Fruit fly (Drosophila melanogaster) whole organism, embryonic: ENCODE data around the gene TfIIA-S.

Experiments used
- BEAF-32 ChIP-seq: fragments of 200-800 bp; sonication (Bioruptor generic); optimal IDR thresholded peaks from 3 replicates; lab custom pipeline; 2017; ENCODE audit warnings: missing biosample characterization, missing genetic modification characterization, mild to moderate bottlenecking, moderate library complexity, missing genetic modification reagents
- CG11504 ChIP-seq: fragments of 200-800 bp; sonication (Bioruptor generic); optimal IDR thresholded peaks from 3 replicates; lab custom pipeline; 2019; ENCODE audit warnings: missing biosample characterization, mild to moderate bottlenecking, missing genetic modification characterization, moderate library complexity
- CG13287 ChIP-seq: fragments of 200-800 bp; sonication (Bioruptor generic); IDR thresholded peaks from 2 replicates; pipeline ENCODE4 v1.3.6; 2022; ENCODE audit warnings: missing biosample characterization, missing genetic modification characterization; ENCODE audit not compliant: partially characterized antibody
- CG13775 ChIP-seq: fragments of 200-800 bp; sonication (Bioruptor generic); optimal IDR thresholded peaks from 3 replicates; lab custom pipeline; 2017; ENCODE audit warnings: missing biosample characterization, mild to moderate bottlenecking, missing genetic modification characterization
- CG15011 ChIP-seq: fragments of 200-800 bp; sonication (Bioruptor generic); optimal IDR thresholded peaks from 3 replicates; lab custom pipeline; 2018; ENCODE audit warnings: missing biosample characterization, mild to moderate bottlenecking, missing genetic modification characterization
- CG15269 ChIP-seq: fragments of 200-800 bp; sonication (Bioruptor generic); optimal IDR thresholded peaks from 2 replicates; lab custom pipeline; 2018; ENCODE audit warnings: missing biosample characterization, mild to moderate bottlenecking, missing genetic modification characterization, moderate library complexity
- CG1529 ChIP-seq: fragments of 200-800 bp; sonication (Bioruptor generic); optimal IDR thresholded peaks from 3 replicates; lab custom pipeline; 2018; ENCODE audit warnings: missing biosample characterization, missing genetic modification characterization
- CG15514 ChIP-seq: fragments of 200-800 bp; sonication (Bioruptor generic); optimal IDR thresholded peaks from 3 replicates; lab custom pipeline; 2017; ENCODE audit warnings: missing biosample characterization, missing genetic modification characterization, mild to moderate bottlenecking, moderate library complexity, missing genetic modification reagents
- CG15601 ChIP-seq: fragments of 200-800 bp; sonication (Bioruptor generic); optimal IDR thresholded peaks from 3 replicates; lab custom pipeline; 2019; ENCODE audit warnings: missing biosample characterization, mild to moderate bottlenecking, missing genetic modification characterization, moderate library complexity
- CG17359 ChIP-seq: fragments of 200-800 bp; sonication (Bioruptor generic); optimal IDR thresholded peaks from 3 replicates; lab custom pipeline; 2018; ENCODE audit warnings: missing biosample characterization, mild to moderate bottlenecking, missing genetic modification characterization, moderate library complexity
- CG17361 ChIP-seq: fragments of 200-800 bp; sonication (Bioruptor generic); IDR thresholded peaks from 3 replicates; pipeline ENCODE4 v1.3.6; 2022; ENCODE audit warnings: missing biosample characterization, missing genetic modification characterization
- CG17568 ChIP-seq: fragments of 200-800 bp; sonication (Bioruptor generic); optimal IDR thresholded peaks from 2 replicates; lab custom pipeline; 2018; ENCODE audit warnings: missing biosample characterization, mild to moderate bottlenecking, missing genetic modification characterization, moderate library complexity
- CG17802 ChIP-seq: fragments of 200-800 bp; sonication (Bioruptor generic); optimal IDR thresholded peaks from 2 replicates; lab custom pipeline; 2018; ENCODE audit warnings: missing biosample characterization, mild to moderate bottlenecking, missing genetic modification characterization, moderate library complexity
- CG30020 ChIP-seq: fragments of 200-800 bp; optimal IDR thresholded peaks from 2 replicates; lab custom pipeline; 2019; ENCODE audit warnings: missing biosample characterization, mild to moderate bottlenecking, missing genetic modification characterization, moderate library complexity
- CG3065 ChIP-seq: fragments of 200-800 bp; sonication (Bioruptor generic); optimal IDR thresholded peaks from 2 replicates; lab custom pipeline; 2016; ENCODE audit warnings: missing biosample characterization, missing genetic modification characterization
- CG31388 ChIP-seq: fragments of 200-800 bp; sonication (Bioruptor generic); optimal IDR thresholded peaks from 2 replicates; lab custom pipeline; 2016; ENCODE audit warnings: missing biosample characterization, missing genetic modification characterization
- CG3163 ChIP-seq: fragments of 200-800 bp; sonication (Bioruptor generic); optimal IDR thresholded peaks from 3 replicates; lab custom pipeline; 2016; ENCODE audit warnings: missing biosample characterization, missing genetic modification characterization
- CG7556 ChIP-seq: fragments of 200-800 bp; sonication (Bioruptor generic); optimal IDR thresholded peaks from 2 replicates; lab custom pipeline; 2017; ENCODE audit warnings: missing biosample characterization, mild to moderate bottlenecking, missing genetic modification characterization
- CG9609 ChIP-seq: fragments of 200-800 bp; sonication (Bioruptor generic); optimal IDR thresholded peaks from 3 replicates; lab custom pipeline; 2016; ENCODE audit warnings: missing biosample characterization, missing genetic modification characterization
- CG9817 ChIP-seq: fragments of 200-800 bp; sonication (Bioruptor generic); optimal IDR thresholded peaks from 2 replicates; lab custom pipeline; 2018; ENCODE audit warnings: missing biosample characterization, mild to moderate bottlenecking, missing genetic modification characterization, moderate library complexity
- Elba2 ChIP-seq: fragments of 200-800 bp; sonication (Bioruptor generic); optimal IDR thresholded peaks from 3 replicates; lab custom pipeline; 2016; ENCODE audit warnings: missing biosample characterization, missing genetic modification characterization
- Hsf ChIP-seq: fragments of 200-800 bp; sonication (Bioruptor generic); optimal IDR thresholded peaks from 3 replicates; lab custom pipeline; 2016; ENCODE audit warnings: missing biosample characterization, missing genetic modification characterization
- NC2β ChIP-seq: fragments of 200-800 bp; sonication (Bioruptor generic); optimal IDR thresholded peaks from 2 replicates; lab custom pipeline; 2016; ENCODE audit warnings: missing biosample characterization, missing genetic modification characterization
- Nf-YB ChIP-seq: fragments of 200-800 bp; sonication (Bioruptor generic); optimal IDR thresholded peaks from 3 replicates; lab custom pipeline; 2019; ENCODE audit warnings: missing biosample characterization, mild to moderate bottlenecking, missing genetic modification characterization, moderate library complexity
- PHDP ChIP-seq: fragments of 200-800 bp; sonication (Bioruptor generic); optimal IDR thresholded peaks from 3 replicates; lab custom pipeline; 2018; ENCODE audit warnings: missing biosample characterization, mild to moderate bottlenecking, missing genetic modification characterization, moderate library complexity
- Poxn ChIP-seq: fragments of 200-800 bp; sonication (Bioruptor generic); IDR thresholded peaks from 2 replicates; pipeline ENCODE4 v1.3.6; 2022; ENCODE audit warnings: missing biosample characterization, missing genetic modification characterization
- Ptx1 ChIP-seq: fragments of 200-800 bp; sonication (Bioruptor generic); IDR thresholded peaks from 2 replicates; pipeline ENCODE4 v1.3.6; 2022; ENCODE audit warnings: missing biosample characterization, missing genetic modification characterization
- Sox100B ChIP-seq: fragments of 200-800 bp; sonication (Bioruptor generic); optimal IDR thresholded peaks from 3 replicates; lab custom pipeline; 2018; ENCODE audit warnings: missing biosample characterization, mild to moderate bottlenecking, missing genetic modification characterization
- Taf1 ChIP-seq: fragments of 200-800 bp; sonication (Bioruptor generic); IDR thresholded peaks from 2 replicates; pipeline ENCODE4 v1.3.6; 2022; ENCODE audit warnings: missing biosample characterization, missing genetic modification characterization
- Tbp ChIP-seq: fragments of >200 bp; optimal IDR thresholded peaks from 2 replicates; lab custom pipeline; 2018; ENCODE audit warnings: missing biosample characterization, missing genetic modification characterization
- Xbp1 ChIP-seq: fragments of 200-800 bp; sonication (Bioruptor generic); optimal IDR thresholded peaks from 3 replicates; lab custom pipeline; 2016; ENCODE audit warnings: missing biosample characterization, mild to moderate bottlenecking, missing genetic modification characterization
- ab ChIP-seq: fragments of 200-800 bp; sonication (Bioruptor generic); optimal IDR thresholded peaks from 2 replicates; lab custom pipeline; 2016; ENCODE audit warnings: missing biosample characterization, missing genetic modification characterization
- crp ChIP-seq, 2 experiments: fragments of 200-800 bp; sonication (Bioruptor generic); optimal IDR thresholded peaks; 2 replicates in 1 of 2; 3 replicates in 1 of 2; lab custom pipeline; 2017; ENCODE audit warnings: missing biosample characterization in 2 of 2, missing genetic modification characterization in 2 of 2, mild to moderate bottlenecking in 1 of 2, moderate library complexity in 1 of 2
- fd102C ChIP-seq: fragments of 200-800 bp; sonication (Bioruptor generic); optimal IDR thresholded peaks from 2 replicates; lab custom pipeline; 2018; ENCODE audit warnings: missing biosample characterization, mild to moderate bottlenecking, missing genetic modification characterization, moderate library complexity
- gcm2 ChIP-seq: fragments of 200-800 bp; sonication (Bioruptor generic); optimal IDR thresholded peaks from 2 replicates; lab custom pipeline; 2016; ENCODE audit warnings: missing biosample characterization, missing genetic modification characterization
- jigr1 ChIP-seq: fragments of 200-800 bp; sonication (Bioruptor generic); IDR thresholded peaks from 3 replicates; pipeline ENCODE4 v1.3.6; 2022; ENCODE audit warnings: missing biosample characterization, missing genetic modification characterization
- kay ChIP-seq: fragments of 200-800 bp; sonication (Bioruptor generic); optimal IDR thresholded peaks from 2 replicates; lab custom pipeline; 2016; ENCODE audit warnings: missing biosample characterization, missing genetic modification characterization
- ken ChIP-seq: fragments of 200-800 bp; sonication (Bioruptor generic); IDR thresholded peaks from 3 replicates; pipeline ENCODE4 v1.3.6; 2022; ENCODE audit warnings: missing biosample characterization, missing genetic modification characterization
- mirr ChIP-seq: fragments of 200-800 bp; sonication (Bioruptor generic); optimal IDR thresholded peaks from 3 replicates; lab custom pipeline; 2018; ENCODE audit warnings: missing biosample characterization, mild to moderate bottlenecking, missing genetic modification characterization
- nau ChIP-seq: fragments of 200-800 bp; sonication (Bioruptor generic); optimal IDR thresholded peaks from 3 replicates; lab custom pipeline; 2017; ENCODE audit warnings: missing biosample characterization, mild to moderate bottlenecking, missing genetic modification characterization, missing genetic modification reagents
- nom ChIP-seq: fragments of 200-800 bp; sonication (Bioruptor generic); optimal IDR thresholded peaks from 2 replicates; lab custom pipeline; 2017; ENCODE audit warnings: missing biosample characterization, missing genetic modification characterization, mild to moderate bottlenecking, moderate library complexity, missing genetic modification reagents
- oc ChIP-seq: fragments of 200-800 bp; sonication (Bioruptor generic); optimal IDR thresholded peaks from 2 replicates; lab custom pipeline; 2018; ENCODE audit warnings: missing biosample characterization, mild to moderate bottlenecking, missing genetic modification characterization, moderate library complexity
- ranshi ChIP-seq: fragments of 200-800 bp; sonication (Bioruptor generic); IDR thresholded peaks from 2 replicates; pipeline ENCODE4 v1.3.6; 2022; ENCODE audit warnings: missing biosample characterization, missing genetic modification characterization
- rib ChIP-seq: fragments of 200-800 bp; sonication (Bioruptor generic); IDR thresholded peaks from 2 replicates; pipeline ENCODE4 v1.3.6; 2022; ENCODE audit warnings: missing biosample characterization, missing genetic modification characterization
- sob ChIP-seq: fragments of 200-800 bp; sonication (Bioruptor generic); IDR thresholded peaks from 2 replicates; pipeline ENCODE4 v1.3.6; 2022; ENCODE audit warnings: missing biosample characterization, missing genetic modification characterization
- twi ChIP-seq: fragments of 200-800 bp; optimal IDR thresholded peaks from 2 replicates; lab custom pipeline; 2019; ENCODE audit warnings: missing biosample characterization, mild to moderate bottlenecking, missing genetic modification characterization, moderate library complexity
- tx ChIP-seq: fragments of 200-800 bp; sonication (Bioruptor generic); optimal IDR thresholded peaks from 2 replicates; lab custom pipeline; 2016; ENCODE audit warnings: missing biosample characterization, missing genetic modification characterization
- wek ChIP-seq: fragments of 200-800 bp; sonication (Bioruptor generic); optimal IDR thresholded peaks from 3 replicates; lab custom pipeline; 2018; ENCODE audit warnings: missing biosample characterization, mild to moderate bottlenecking, missing genetic modification characterization, moderate library complexity

TfIIA-S gene

DNA sequence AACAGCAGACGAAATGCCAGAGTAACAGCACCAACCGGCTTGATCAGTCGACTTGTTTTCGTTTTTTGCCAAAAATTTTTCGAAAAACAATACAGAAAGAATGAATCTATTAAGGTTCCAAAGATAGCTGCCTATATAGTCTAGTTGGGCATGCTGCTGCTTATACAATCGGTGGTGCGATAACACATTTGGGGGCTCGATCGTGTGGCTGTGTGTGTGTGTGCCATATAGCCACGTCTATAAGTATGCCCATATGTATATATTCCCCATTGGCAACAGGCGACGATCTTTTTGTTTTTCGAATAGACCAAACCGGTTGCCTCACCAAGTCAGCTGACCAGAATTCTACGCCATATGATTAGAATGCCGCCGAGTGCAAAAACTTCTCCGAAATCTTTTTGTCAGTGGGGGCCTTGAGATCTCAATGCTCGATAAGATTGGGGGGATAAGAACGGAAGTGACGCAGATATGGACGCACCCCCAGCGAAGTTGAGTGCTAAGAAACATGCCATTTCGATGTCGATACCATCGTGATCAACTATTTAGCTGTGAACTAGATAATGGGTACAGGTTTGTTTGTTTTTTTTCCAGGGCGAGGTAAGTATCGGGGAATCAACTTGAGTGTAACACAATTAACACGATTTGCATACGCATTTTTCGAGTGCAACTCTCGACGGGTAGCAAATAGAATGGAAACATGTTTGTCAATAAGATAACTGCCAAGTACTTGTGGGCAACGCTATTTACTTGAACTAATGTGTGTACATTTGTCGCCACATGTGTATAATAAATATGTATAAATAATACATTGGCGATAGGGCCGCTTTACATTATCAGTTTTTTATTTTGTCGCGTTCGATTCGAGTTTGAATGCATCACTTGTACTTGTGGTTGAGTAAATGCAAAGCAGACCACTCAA, 49.3 kb upstream of the TfIIA-S start (continued):
- TF ChIP-seq crp (GFP tag; optimal IDR thresholded peaks at IDR 0.05; lab: Kevin White, UChicago) (peak in 1 of 2 experiments; percentile 2), CG7556 (GFP tag; lab: Kevin White, UChicago) (peak; percentile 86), rib (GFP tag; lab: Robert Waterston, UW) (peak; percentile 71), gcm2 (GFP tag; lab: Kevin White, UChicago) (peak; percentile 28), CG1529 (peak; percentile 91), NC2β (peak; percentile 81), Poxn (no peak), Sox100B (GFP tag; lab: Kevin White, UChicago) (peak; percentile 90), Hsf (GFP tag; lab: Kevin White, UChicago) (peak; percentile 67), ab (GFP tag; lab: Kevin White, UChicago) (no peak), mirr (GFP tag; lab: Kevin White, UChicago) (peak; percentile 91), ranshi (peak; percentile 85), fd102C (GFP tag; lab: Kevin White, UChicago) (peak; percentile 88), CG31388 (GFP tag; lab: Kevin White, UChicago) (peak; percentile 14), sob (GFP tag; lab: Robert Waterston, UW) (peak; percentile 87), CG9817 (tag; lab: Kevin White, UChicago) (peak; percentile 51), nom (GFP tag; lab: Kevin White, UChicago) (peak; percentile 11), CG15011 (GFP tag; lab: Kevin White, UChicago) (peak; percentile 84), CG3163 (GFP tag; lab: Kevin White, UChicago) (peak; percentile 34), CG11504 (peak; percentile 77), CG15269 (tag; lab: Kevin White, UChicago) (peak; percentile 64), CG15514 (GFP tag; lab: Kevin White, UChicago) (peak; percentile 80), CG17359 (peak; percentile 93), CG13287 (GFP tag; lab: Robert Waterston, UW) (no peak), Xbp1 (GFP tag; lab: Kevin White, UChicago) (no peak), CG17568 (GFP tag; lab: Kevin White, UChicago) (peak; percentile 94), CG9609 (GFP tag; lab: Kevin White, UChicago) (no peak), Elba2 (GFP tag; lab: Kevin White, UChicago) (no peak), Nf-YB (GFP tag; lab: Kevin White, UChicago) (peak; percentile 70), CG13775 (peak; percentile 70), CG17361 (peak; percentile 61; the same call in 1 of the 3 replicates), PHDP (tag; lab: Kevin White, UChicago) (peak; percentile 85), CG3065 (GFP tag; lab: Kevin White, UChicago) (peak; percentile 47), wek (peak; percentile 93), Tbp (GFP tag; lab: Kevin White, UChicago) (no peak), ken (GFP tag; lab: Robert Waterston, UW) (peak; percentile 37; the same call in 1 of the 3 replicates), CG17802 (tag; lab: Kevin White, UChicago) (peak; percentile 34), Taf1 (GFP tag; lab: Robert Waterston, UW) (no peak; the same call in 1 of the 2 replicates), Ptx1 (GFP tag; lab: Robert Waterston, UW) (no peak; the same call in 1 of the 2 replicates), kay (GFP tag; lab: Kevin White, UChicago) (peak; percentile 59), CG15601 (tag; lab: Kevin White, UChicago) (peak; percentile 96), nau (GFP tag; lab: Kevin White, UChicago) (peak; percentile 90), oc (tag; lab: Kevin White, UChicago) (peak; percentile 93), BEAF-32 (no peak), twi (tag; lab: Kevin White, UChicago) (peak; percentile 84), tx (no peak), jigr1 (no peak), CG30020 (peak; percentile 10)
